Fruit fly (Drosophila melanogaster) whole organism, embryonic: ENCODE results near the gene CG9673.
A peak's percentile ranks its signal among the peaks of the same experiment; 100 is the strongest.

Experiments used
- Abd-B ChIP-seq: fragments of 200-800 bp; sonication (Bioruptor generic); optimal IDR thresholded peaks from 2 replicates; lab custom pipeline; 2018; ENCODE audit warnings: missing biosample characterization, mild to moderate bottlenecking, missing genetic modification characterization, moderate library complexity
- Antp ChIP-seq: fragments of 200-800 bp; sonication (Bioruptor generic); optimal IDR thresholded peaks from 3 replicates; lab custom pipeline; 2016; ENCODE audit warnings: missing biosample characterization, missing genetic modification characterization
- B-H1 ChIP-seq: fragments of 200-800 bp; sonication (Bioruptor generic); IDR thresholded peaks from 3 replicates; pipeline ENCODE4 v1.3.6; 2022; ENCODE audit warnings: missing biosample characterization, missing genetic modification characterization
- CG1024 ChIP-seq: fragments of 200-800 bp; sonication (Bioruptor generic); IDR thresholded peaks from 2 replicates; pipeline ENCODE4 v1.3.6; 2022; ENCODE audit warnings: missing biosample characterization, missing genetic modification characterization
- CG11504 ChIP-seq: fragments of 200-800 bp; sonication (Bioruptor generic); optimal IDR thresholded peaks from 3 replicates; lab custom pipeline; 2019; ENCODE audit warnings: missing biosample characterization, mild to moderate bottlenecking, missing genetic modification characterization, moderate library complexity
- CG13123 ChIP-seq: fragments of 200-800 bp; sonication (Bioruptor generic); optimal IDR thresholded peaks from 2 replicates; lab custom pipeline; 2016; ENCODE audit warnings: missing biosample characterization, missing genetic modification characterization
- CG14050 ChIP-seq: fragments of 200-800 bp; sonication (Bioruptor generic); IDR thresholded peaks from 3 replicates; pipeline ENCODE4 v1.3.6; 2022; ENCODE audit warnings: missing biosample characterization, missing genetic modification characterization
- CG15514 ChIP-seq: fragments of 200-800 bp; sonication (Bioruptor generic); optimal IDR thresholded peaks from 3 replicates; lab custom pipeline; 2017; ENCODE audit warnings: missing biosample characterization, missing genetic modification characterization, mild to moderate bottlenecking, moderate library complexity, missing genetic modification reagents
- CG18599 ChIP-seq: fragments of 200-800 bp; sonication (Bioruptor generic); optimal IDR thresholded peaks from 3 replicates; lab custom pipeline; 2017; ENCODE audit warnings: missing biosample characterization, missing genetic modification characterization, mild to moderate bottlenecking, moderate library complexity, missing genetic modification reagents
- CG2199 ChIP-seq: fragments of 200-800 bp; sonication (Bioruptor generic); IDR thresholded peaks from 3 replicates; pipeline ENCODE4 v1.3.6; 2022; ENCODE audit warnings: missing biosample characterization, missing genetic modification characterization
- CG2712 ChIP-seq: fragments of 200-800 bp; optimal IDR thresholded peaks from 3 replicates; lab custom pipeline; 2019; ENCODE audit warnings: missing biosample characterization, mild to moderate bottlenecking, missing genetic modification characterization, moderate library complexity
- CG33213 ChIP-seq: fragments of 200-800 bp; sonication (Bioruptor generic); optimal IDR thresholded peaks from 3 replicates; lab custom pipeline; 2016; ENCODE audit warnings: missing biosample characterization, missing genetic modification characterization
- CG43689 ChIP-seq: fragments of 200-800 bp; sonication (Bioruptor generic); IDR thresholded peaks from 2 replicates; pipeline ENCODE4 v1.3.6; 2022; ENCODE audit warnings: missing biosample characterization, missing genetic modification characterization
- CG6813 ChIP-seq: fragments of 200-800 bp; sonication (Bioruptor generic); optimal IDR thresholded peaks from 2 replicates; lab custom pipeline; 2017; ENCODE audit warnings: missing biosample characterization, missing genetic modification characterization, mild to moderate bottlenecking, moderate library complexity, missing genetic modification reagents
- CG7745 ChIP-seq: fragments of 200-800 bp; sonication (Bioruptor generic); optimal IDR thresholded peaks from 2 replicates; lab custom pipeline; 2018; ENCODE audit warnings: missing biosample characterization, mild to moderate bottlenecking, missing genetic modification characterization, moderate library complexity
- CG8290 ChIP-seq, 3 experiments: fragments of 200-800 bp; sonication (Bioruptor generic); optimal IDR thresholded peaks; 2 replicates each; lab custom pipeline; 2016 to 2019; ENCODE audit warnings: missing biosample characterization in 3 of 3, missing genetic modification characterization in 3 of 3, mild to moderate bottlenecking in 2 of 3, moderate library complexity in 1 of 3
- CG9609 ChIP-seq: fragments of 200-800 bp; sonication (Bioruptor generic); optimal IDR thresholded peaks from 3 replicates; lab custom pipeline; 2016; ENCODE audit warnings: missing biosample characterization, missing genetic modification characterization
- CG9932 ChIP-seq: fragments of 200-800 bp; sonication (Bioruptor generic); IDR thresholded peaks from 2 replicates; pipeline ENCODE4 v1.3.6; 2022; ENCODE audit warnings: missing biosample characterization, missing genetic modification characterization
- CTCF ChIP-seq: fragments of 200-800 bp; sonication (Bioruptor generic); optimal IDR thresholded peaks from 2 replicates; lab custom pipeline; 2017; ENCODE audit warnings: missing biosample characterization, mild to moderate bottlenecking, missing genetic modification characterization, moderate library complexity
- CoRest ChIP-seq: fragments of 200-800 bp; sonication (Bioruptor generic); optimal IDR thresholded peaks from 3 replicates; lab custom pipeline; 2018; ENCODE audit warnings: missing biosample characterization, mild to moderate bottlenecking, missing genetic modification characterization, moderate library complexity
- Dll ChIP-seq: fragments of 200-800 bp; sonication (Bioruptor generic); IDR thresholded peaks from 4 replicates; pipeline ENCODE4 v1.3.6; 2022; ENCODE audit warnings: missing biosample characterization, missing genetic modification characterization; ENCODE audit not compliant: partially characterized antibody
- Dp ChIP-seq: fragments of 200-800 bp; sonication (Bioruptor generic); optimal IDR thresholded peaks from 2 replicates; lab custom pipeline; 2018; ENCODE audit warnings: missing biosample characterization, mild to moderate bottlenecking, missing genetic modification characterization, moderate library complexity
- Dref ChIP-seq: fragments of 200-800 bp; sonication (Bioruptor generic); IDR thresholded peaks from 2 replicates; pipeline ENCODE4 v1.3.6; 2022; ENCODE audit warnings: missing biosample characterization, missing genetic modification characterization
- E2f2 ChIP-seq: fragments of 200-800 bp; sonication (Bioruptor generic); IDR thresholded peaks from 2 replicates; pipeline ENCODE4 v1.3.6; 2022; ENCODE audit warnings: missing biosample characterization, missing genetic modification characterization
- HLH4C ChIP-seq: fragments of 200-800 bp; sonication (Bioruptor generic); IDR thresholded peaks from 3 replicates; pipeline ENCODE4 v1.3.6; 2022; ENCODE audit warnings: missing biosample characterization, missing genetic modification characterization; ENCODE audit not compliant: partially characterized antibody
- HmgD ChIP-seq: fragments of 200-800 bp; sonication (Bioruptor generic); optimal IDR thresholded peaks from 3 replicates; lab custom pipeline; 2016; ENCODE audit warnings: missing biosample characterization, missing genetic modification characterization
- Hr51 ChIP-seq, 2 experiments: fragments of 200-800 bp; sonication (Bioruptor generic); optimal IDR thresholded peaks; 2 replicates in 1 of 2; 3 replicates in 1 of 2; lab custom pipeline; 2016 to 2018; ENCODE audit warnings: missing biosample characterization in 2 of 2, missing genetic modification characterization in 2 of 2, mild to moderate bottlenecking in 1 of 2, moderate library complexity in 1 of 2
- Jarid2 ChIP-seq: fragments of 200-800 bp; sonication (Bioruptor generic); optimal IDR thresholded peaks from 3 replicates; lab custom pipeline; 2017; ENCODE audit warnings: mild to moderate bottlenecking, missing biosample characterization, missing genetic modification reagents, missing genetic modification characterization
- MBD-R2 ChIP-seq: fragments of 200-800 bp; sonication (Bioruptor generic); IDR thresholded peaks from 2 replicates; pipeline ENCODE4 v1.3.6; 2022; ENCODE audit warnings: missing biosample characterization, missing genetic modification characterization
- Med ChIP-seq: fragments of 200-800 bp; sonication (Bioruptor generic); peaks from one replicate; lab custom pipeline; 2016; ENCODE audit warnings: missing biosample characterization, missing genetic modification characterization, mild to moderate bottlenecking, inconsistent platforms, moderate library complexity
- Mes4 ChIP-seq: fragments of 200-800 bp; sonication (Bioruptor generic); optimal IDR thresholded peaks from 2 replicates; lab custom pipeline; 2016; ENCODE audit warnings: missing biosample characterization, missing genetic modification characterization
- Opbp ChIP-seq: fragments of 200-800 bp; sonication (Bioruptor generic); IDR thresholded peaks from 3 replicates; pipeline ENCODE4 v1.3.6; 2022; ENCODE audit warnings: missing biosample characterization, missing genetic modification characterization; ENCODE audit not compliant: partially characterized antibody
- Rfx ChIP-seq: fragments of 200-800 bp; sonication (Bioruptor generic); IDR thresholded peaks from 2 replicates; pipeline ENCODE4 v1.3.6; 2022; ENCODE audit warnings: missing biosample characterization, missing genetic modification characterization
- aop ChIP-seq: fragments of 200-800 bp; sonication (Bioruptor generic); IDR thresholded peaks from 2 replicates; pipeline ENCODE4 v1.3.6; 2022; ENCODE audit warnings: missing biosample characterization, missing genetic modification characterization
- dan ChIP-seq: fragments of 200-800 bp; sonication (Bioruptor generic); IDR thresholded peaks from 2 replicates; pipeline ENCODE4 v1.3.6; 2022; ENCODE audit warnings: missing biosample characterization, missing genetic modification characterization
- disco-r ChIP-seq: fragments of 200-800 bp; sonication (Bioruptor generic); optimal IDR thresholded peaks from 2 replicates; lab custom pipeline; 2016; ENCODE audit warnings: missing biosample characterization, missing genetic modification characterization
- dm ChIP-seq: fragments of 200-800 bp; sonication (Bioruptor generic); optimal IDR thresholded peaks from 3 replicates; lab custom pipeline; 2016; ENCODE audit warnings: missing biosample characterization, missing genetic modification characterization
- fd102C ChIP-seq: fragments of 200-800 bp; sonication (Bioruptor generic); optimal IDR thresholded peaks from 2 replicates; lab custom pipeline; 2018; ENCODE audit warnings: missing biosample characterization, mild to moderate bottlenecking, missing genetic modification characterization, moderate library complexity
- gcm ChIP-seq: fragments of 200-800 bp; sonication (Bioruptor generic); optimal IDR thresholded peaks from 2 replicates; lab custom pipeline; 2019; ENCODE audit warnings: missing biosample characterization, mild to moderate bottlenecking, missing genetic modification characterization, moderate library complexity
- gfzf ChIP-seq: fragments of 200-800 bp; sonication (Bioruptor generic); optimal IDR thresholded peaks from 2 replicates; lab custom pipeline; 2016; ENCODE audit warnings: missing biosample characterization, mild to moderate bottlenecking, missing genetic modification characterization, moderate library complexity
- mam ChIP-seq: fragments of 200-800 bp; sonication (Bioruptor generic); optimal IDR thresholded peaks from 3 replicates; lab custom pipeline; 2016; ENCODE audit warnings: missing biosample characterization, missing genetic modification characterization
- nmo ChIP-seq: fragments of 200-800 bp; sonication (Bioruptor generic); optimal IDR thresholded peaks from 2 replicates; lab custom pipeline; 2018; ENCODE audit warnings: missing biosample characterization, mild to moderate bottlenecking, missing genetic modification characterization, moderate library complexity
- org-1 ChIP-seq: fragments of 200-800 bp; sonication (Bioruptor generic); optimal IDR thresholded peaks from 2 replicates; lab custom pipeline; 2017; ENCODE audit warnings: missing biosample characterization, missing genetic modification characterization
- phol ChIP-seq: fragments of 200-800 bp; sonication (Bioruptor generic); optimal IDR thresholded peaks from 3 replicates; lab custom pipeline; 2018; ENCODE audit warnings: missing biosample characterization, mild to moderate bottlenecking, missing genetic modification characterization, moderate library complexity
- pzg ChIP-seq: fragments of 200-800 bp; sonication (Bioruptor generic); optimal IDR thresholded peaks from 3 replicates; lab custom pipeline; 2018; ENCODE audit warnings: missing biosample characterization, mild to moderate bottlenecking, missing genetic modification characterization, moderate library complexity
- slou ChIP-seq: fragments of 200-800 bp; sonication (Bioruptor generic); optimal IDR thresholded peaks from 3 replicates; lab custom pipeline; 2016; ENCODE audit warnings: missing biosample characterization, missing genetic modification characterization
- stwl ChIP-seq: fragments of 200-800 bp; sonication (Bioruptor generic); optimal IDR thresholded peaks from 3 replicates; lab custom pipeline; 2018; ENCODE audit warnings: missing biosample characterization, mild to moderate bottlenecking, missing genetic modification characterization, moderate library complexity
- toy ChIP-seq: fragments of 200-800 bp; sonication (Bioruptor generic); IDR thresholded peaks from 2 replicates; pipeline ENCODE4 v1.3.6; 2022; ENCODE audit warnings: missing biosample characterization, missing genetic modification characterization
- trem ChIP-seq: fragments of 200-800 bp; optimal IDR thresholded peaks from 3 replicates; lab custom pipeline; 2019; ENCODE audit warnings: missing biosample characterization, mild to moderate bottlenecking, missing genetic modification characterization, moderate library complexity
- zfh1 ChIP-seq: fragments of 200-800 bp; sonication (Bioruptor generic); IDR thresholded peaks from 3 replicates; pipeline ENCODE4 v1.3.6; 2022; ENCODE audit warnings: missing biosample characterization, missing genetic modification characterization

The CG9673 gene

DNA sequence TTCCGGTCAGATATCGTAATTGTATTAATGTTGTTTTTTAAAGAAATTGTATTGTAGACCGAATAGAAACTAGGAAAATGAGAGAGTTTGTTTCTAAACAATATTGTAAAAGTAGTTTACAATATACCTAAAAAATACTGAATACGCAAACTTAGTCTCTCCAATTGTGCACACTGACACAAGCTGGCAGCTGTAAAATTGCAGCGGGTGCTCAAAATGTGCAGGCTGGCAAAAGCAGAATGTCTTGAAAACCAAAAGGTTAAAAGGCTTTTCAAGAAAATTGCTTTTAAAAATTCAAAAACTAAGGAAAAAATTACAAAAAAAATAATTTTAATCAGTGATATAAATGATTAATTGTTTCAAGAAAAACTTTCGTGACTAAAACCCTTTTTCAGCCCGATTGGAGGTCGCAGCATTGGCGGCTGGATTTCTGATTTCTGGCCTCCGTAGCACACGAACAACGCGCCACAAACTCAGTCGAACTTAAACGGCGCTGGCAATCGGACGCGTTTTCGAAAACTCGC is 8.0 kb downstream of the CG9673 start, which contains the start of gene CG4678:
CG4678 (plus strand) TSS at position 474 of the 524 bp plus-strand sequence.
- TF ChIP-seq Hr51 (GFP tag; optimal IDR thresholded peaks at IDR 0.05; lab: Kevin White, UChicago) (peak in 1 of 2 experiments; percentile 12), CG18599 (GFP tag; lab: Kevin White, UChicago) (no peak), mam (peak; percentile 1), CG14050 (GFP tag; lab: Robert Waterston, UW) (no peak), CG2712 (tag; lab: Kevin White, UChicago) (peak; percentile 5), CTCF (peak; percentile 56), CoRest (tag; lab: Kevin White, UChicago) (peak; percentile 42), aop (no peak), phol (tag; lab: Kevin White, UChicago) (peak; percentile 19), Jarid2 (peak; percentile 29), HLH4C (GFP tag; lab: Robert Waterston, UW) (no peak), fd102C (GFP tag; lab: Kevin White, UChicago) (no peak), CG1024 (GFP tag; lab: Robert Waterston, UW) (no peak), CG15514 (GFP tag; lab: Kevin White, UChicago) (peak; percentile 24), CG11504 (peak; percentile 51), slou (no peak), HmgD (GFP tag; lab: Kevin White, UChicago) (peak; percentile 43), gcm (GFP tag; lab: Kevin White, UChicago) (no peak), CG13123 (no peak), dan (GFP tag; lab: Robert Waterston, UW) (no peak), CG33213 (GFP tag; lab: Kevin White, UChicago) (peak; percentile 58), CG9932 (0 out of 2 replicates have a peak, but pooled peaks have one; percentile 12), CG9609 (GFP tag; lab: Kevin White, UChicago) (peak; percentile 6), disco-r (GFP tag; lab: Kevin White, UChicago) (no peak), CG43689 (GFP tag; lab: Robert Waterston, UW) (no peak), Abd-B (GFP tag; lab: Kevin White, UChicago) (peak; percentile 44), trem (tag; lab: Kevin White, UChicago) (peak; percentile 17), CG7745 (no peak), E2f2 (GFP tag; lab: Robert Waterston, UW) (peak; percentile 89), Rfx (peak; percentile 26; the same call in 1 of the 2 replicates), org-1 (GFP tag; lab: Kevin White, UChicago) (no peak), pzg (GFP tag; lab: Kevin White, UChicago) (peak; percentile 64), Mes4 (GFP tag; lab: Kevin White, UChicago) (no peak), gfzf (GFP tag; lab: Kevin White, UChicago) (peak; percentile 72), Dp (GFP tag; lab: Kevin White, UChicago) (peak; percentile 83), Opbp (peak; percentile 52; the same call in 2 of the 3 replicates), stwl (tag; lab: Kevin White, UChicago) (peak; percentile 90), nmo (GFP tag; lab: Kevin White, UChicago) (peak; percentile 20), MBD-R2 (peak; percentile 35; the same call in 1 of the 2 replicates), Dll (GFP tag; lab: Robert Waterston, UW) (no peak), CG2199 (peak; percentile 79; the same call in 2 of the 3 replicates), zfh1 (no peak), dm (GFP tag; lab: Kevin White, UChicago) (no peak), toy (GFP tag; lab: Robert Waterston, UW) (no peak), Dref (GFP tag; lab: Robert Waterston, UW) (peak; percentile 46; the same call in 1 of the 2 replicates), Med (GFP tag; lab: Kevin White, UChicago) (peak; percentile 81), B-H1 (GFP tag; lab: Robert Waterston, UW) (no peak), CG8290 (GFP tag; optimal IDR thresholded peaks at IDR 0.05; lab: Kevin White, UChicago) (no peak), CG8290 (tag; optimal IDR thresholded peaks at IDR 0.05; lab: Kevin White, UChicago) (peak in 1 of 2 experiments; percentile 3), CG6813 (no peak), Antp (GFP tag; lab: Kevin White, UChicago) (no peak)
